Fruit fly (Drosophila melanogaster): ENCODE measurements around the gene CG10311.
A peak's percentile ranks its signal among the peaks of the same experiment; 100 is the strongest.

dm6 chr3R:16309302-16310080 lies 47.3 kb downstream of the CG10311 start:
- TF ChIP-seq CG8301 (tag; optimal IDR thresholded peaks at IDR 0.05), result no peak
- peak; percentile 67 for TF ChIP-seq CG13204 (GFP tag; optimal IDR thresholded peaks at IDR 0.05)
- TF ChIP-seq rn (GFP tag; IDR thresholded peaks at IDR 0.05), result no peak
- no peak for TF ChIP-seq CG10348 (GFP tag; IDR thresholded peaks at IDR 0.05)
- TF ChIP-seq CG9948 (tag; optimal IDR thresholded peaks at IDR 0.05), result no peak
